Worm (Caenorhabditis elegans) whole organism, L4/young adult: ENCODE data around the gene ZK105.14.
"Not testable (repeated sequence)": the region's sequence is repeated elsewhere in the genome, so short reads cannot be mapped to it uniquely, and the experiment has no call there.

Experiments
- W03F9.2 ChIP-seq: fragments of 150-350 bp; optimal IDR thresholded peaks from 2 replicates; lab custom pipeline; 2014; ENCODE audit warnings: missing biosample characterization, missing genetic modification characterization
- dao-5 ChIP-seq: sonication (generic microtip); optimal IDR thresholded peaks from 2 replicates; lab custom pipeline; 2016; ENCODE audit warnings: missing genotype, missing genetic modification characterization, moderate library complexity, missing compliant biosample characterization
- him-1 ChIP-seq: sonication (generic microtip); optimal IDR thresholded peaks from 2 replicates; lab custom pipeline; 2016; ENCODE audit warnings: missing genotype, missing genetic modification reagents, missing genetic modification characterization, missing compliant biosample characterization

ZK105.14 gene

ce11 chrV:7713072-7713471, 8.8 kb downstream of the ZK105.14 start, which contains the start of gene ZK105.13:
TSS of gene ZK105.13 (minus strand) at chrV:7713172.
- no peak for TF ChIP-seq dao-5 (tag; lab: Kevin White, UChicago)
- no peak for TF ChIP-seq him-1 (tag; lab: Kevin White, UChicago)
- TF ChIP-seq W03F9.2 (tag; lab: Kevin White, UChicago): no peak

ce11 chrV:7708525-7708924, 13.3 kb downstream of the ZK105.14 start, which contains the start of gene ZK105.11:
TSS of gene ZK105.11 (minus strand) at chrV:7708625.
- no peak for TF ChIP-seq W03F9.2 (tag; lab: Kevin White, UChicago)
- no peak for TF ChIP-seq him-1 (tag; lab: Kevin White, UChicago)
- TF ChIP-seq dao-5 (tag; lab: Kevin White, UChicago): no peak

- TF ChIP-seq W03F9.2 (tag; lab: Kevin White, UChicago) (no peak), dao-5 (tag; lab: Kevin White, UChicago) (no peak), him-1 (tag; lab: Kevin White, UChicago) (no peak)
These were observed 16.5 kb downstream of the ZK105.14 start, which contains the start of gene srw-3 for ce11 chrV:7705316-7705715. TSS of gene srw-3 (plus strand) at chrV:7705616.

DNA sequence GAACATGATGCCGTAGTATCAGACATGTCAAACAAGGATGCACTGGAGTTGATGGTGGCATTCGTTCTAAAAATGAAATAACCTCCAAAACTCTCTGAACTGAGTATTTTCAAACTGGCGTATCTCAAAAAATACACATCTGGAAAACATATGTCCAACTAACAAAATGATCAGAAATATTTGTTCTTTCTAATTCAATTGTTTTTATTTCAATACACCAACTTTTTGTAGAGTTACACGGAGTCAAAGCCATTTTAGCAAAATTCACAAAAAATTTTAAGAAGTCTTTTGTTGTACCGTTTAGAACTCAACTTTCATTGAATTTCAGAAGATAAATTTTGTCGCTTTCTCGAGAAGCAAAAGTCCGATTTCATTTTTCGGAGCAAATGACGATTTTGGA, 18.3 kb downstream of the ZK105.14 start, which contains the start of gene srsx-40:
TSS of gene srsx-40 (minus strand) at position 101 of the 400 bp plus-strand sequence.
- TF ChIP-seq dao-5, W03F9.2, him-1 (tag; lab: Kevin White, UChicago): not testable (repeated sequence)

- TF ChIP-seq him-1 (tag; lab: Kevin White, UChicago): no peak
- no peak for TF ChIP-seq W03F9.2 (tag; lab: Kevin White, UChicago)
- TF ChIP-seq dao-5 (tag; lab: Kevin White, UChicago): no peak
These were observed 25.0 kb downstream of the ZK105.14 start, which contains the start of gene ZK105.3 for ce11 chrV:7696842-7697241. TSS of gene ZK105.3 (plus strand) at chrV:7697142.

- TF ChIP-seq W03F9.2 (tag; lab: Kevin White, UChicago) (no peak), him-1 (tag; lab: Kevin White, UChicago) (no peak), dao-5 (tag; lab: Kevin White, UChicago) (no peak)
These were observed 28.5 kb downstream of the ZK105.14 start, which contains the start of gene C12D5.10 for ce11 chrV:7693394-7693793. TSS of gene C12D5.10 (minus strand) at chrV:7693494.

DNA sequence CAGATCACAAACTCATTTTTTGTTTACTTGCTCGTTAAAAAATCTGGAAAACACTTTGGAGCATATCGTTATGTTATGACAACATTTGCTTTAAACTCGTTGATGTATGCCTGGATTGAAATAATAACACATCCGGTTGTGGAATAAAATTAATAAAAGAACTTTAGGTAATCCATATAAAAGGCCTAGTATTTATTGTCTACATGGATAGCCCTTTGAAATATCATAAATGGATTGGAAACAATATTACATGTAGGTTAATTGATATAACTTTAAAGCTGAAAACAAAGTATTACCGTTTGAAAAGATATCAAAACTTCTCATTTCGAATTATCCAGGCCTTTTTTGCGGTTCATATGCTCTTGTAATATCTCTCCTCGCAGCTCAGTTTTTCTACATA, 31.2 kb downstream of the ZK105.14 start:
- TF ChIP-seq him-1 (tag; lab: Kevin White, UChicago) (no peak), W03F9.2 (tag; lab: Kevin White, UChicago) (no peak), dao-5 (tag; lab: Kevin White, UChicago) (no peak)

DNA sequence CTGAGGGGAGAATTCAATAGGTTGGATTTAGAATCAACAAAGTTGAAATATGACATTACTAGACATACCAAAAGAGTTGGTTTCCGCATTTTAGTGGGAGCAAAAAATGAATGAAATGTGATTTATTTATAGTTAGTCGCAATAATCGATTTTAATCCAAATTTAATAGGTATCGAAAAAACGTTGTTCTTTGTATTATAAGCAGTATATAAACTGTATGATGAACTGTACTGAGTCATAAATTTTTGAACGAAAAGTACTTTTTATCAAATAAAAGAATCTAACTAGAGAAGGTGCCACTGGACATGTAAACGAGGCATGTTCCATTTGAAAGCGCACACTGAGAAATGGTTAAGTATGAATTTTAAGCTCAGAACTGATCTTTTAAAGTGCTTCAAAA, 32.0 kb downstream of the ZK105.14 start, which contains the start of gene C12D5.9:
TSS of gene C12D5.9 (minus strand) at position 101 of the 400 bp plus-strand sequence.
- TF ChIP-seq dao-5 (tag; lab: Kevin White, UChicago) (no peak), him-1 (tag; lab: Kevin White, UChicago) (no peak), W03F9.2 (tag; lab: Kevin White, UChicago) (no peak)

ce11 chrV:7686189-7686588, 35.7 kb downstream of the ZK105.14 start, which contains the start of the genes nhr-94 and nhr-152:
TSS of gene nhr-94 (minus strand) at chrV:7686335.
TSS of gene nhr-152 (plus strand) at chrV:7686350.
- TF ChIP-seq dao-5 (tag; lab: Kevin White, UChicago): no peak
- no peak for TF ChIP-seq W03F9.2 (tag; lab: Kevin White, UChicago)
- no peak for TF ChIP-seq him-1 (tag; lab: Kevin White, UChicago)

ce11 chrV:7683907-7684655, 37.8 kb downstream of the ZK105.14 start, which contains the start of gene sre-11:
TSS of gene sre-11 (minus strand) at chrV:7683957.
- no peak for TF ChIP-seq him-1 (tag; lab: Kevin White, UChicago)
- TF ChIP-seq W03F9.2 (tag; lab: Kevin White, UChicago): no peak

ce11 chrV:7681388-7681787, 40.5 kb downstream of the ZK105.14 start, which contains the start of gene cyp-33A1:
TSS of gene cyp-33A1 (minus strand) at chrV:7681459.
- TF ChIP-seq W03F9.2 (tag; lab: Kevin White, UChicago) (no peak), him-1 (tag; lab: Kevin White, UChicago) (no peak), dao-5 (tag; lab: Kevin White, UChicago) (no peak)

DNA sequence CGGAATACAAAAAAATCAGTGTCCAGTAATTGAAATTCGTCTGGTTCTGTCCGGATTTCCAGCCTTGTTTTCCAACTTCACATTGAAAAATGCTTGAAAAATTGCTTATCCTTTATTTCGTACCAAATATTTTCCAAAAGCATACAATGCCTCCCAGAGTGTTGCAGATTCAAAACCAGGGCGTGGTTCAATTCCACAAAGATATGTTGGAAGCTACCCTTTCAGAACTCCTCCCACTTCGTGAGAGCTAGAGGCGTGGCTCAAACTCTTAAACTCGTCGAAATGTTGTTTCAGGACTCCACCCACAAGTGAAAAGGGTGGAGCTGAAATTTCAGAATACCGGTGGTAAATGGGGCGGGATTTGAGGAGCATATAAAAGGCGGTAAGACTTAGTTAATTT, 45.9 kb downstream of the ZK105.14 start, which contains the start of gene C12D5.3:
TSS of gene C12D5.3 (plus strand) at position 301 of the 400 bp plus-strand sequence.
- TF ChIP-seq him-1 (tag; lab: Kevin White, UChicago) (no peak), dao-5 (tag; lab: Kevin White, UChicago) (no peak), W03F9.2 (tag; lab: Kevin White, UChicago) (no peak)

DNA sequence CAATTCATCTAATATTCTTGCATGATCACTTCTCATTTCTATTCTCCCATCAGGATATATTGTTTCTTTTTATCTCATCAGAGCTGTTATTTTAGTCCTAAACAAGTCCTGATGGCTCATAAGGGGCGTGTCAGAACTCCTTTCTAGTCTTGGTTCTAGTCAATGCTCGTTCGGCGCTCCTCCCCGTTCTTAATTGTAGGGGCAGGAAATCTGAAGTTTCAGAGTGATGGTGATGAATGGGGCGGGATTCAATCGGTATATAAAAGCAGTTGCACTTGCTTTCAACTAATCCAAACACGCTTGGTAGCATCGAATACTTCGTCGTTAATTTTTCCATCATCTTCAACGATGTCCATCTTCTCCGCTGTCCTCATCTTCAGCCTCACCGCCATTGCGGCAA, 49.6 kb downstream of the ZK105.14 start, which contains the start of gene C12D5.4:
TSS of gene C12D5.4 (plus strand) at position 301 of the 400 bp plus-strand sequence.
- TF ChIP-seq him-1 (tag; lab: Kevin White, UChicago): no peak
